Fruit fly (Drosophila melanogaster): ENCODE data around the gene CG6770.

dm6 chr2L:12089145-12089544, 43.2 kb upstream of the CG6770 start:
- TF ChIP-seq CG12104 (GFP tag; optimal IDR thresholded peaks at IDR 0.05) = no peak
- no peak for TF ChIP-seq CG42726 (GFP tag; IDR thresholded peaks at IDR 0.05; ENCODE audit: partially characterized antibody)
- no peak for TF ChIP-seq CG15011 (GFP tag; optimal IDR thresholded peaks at IDR 0.05)
- TF ChIP-seq tx (GFP tag; optimal IDR thresholded peaks at IDR 0.05) = no peak
- TF ChIP-seq h (optimal IDR thresholded peaks at IDR 0.05) = no peak
